Worm (Caenorhabditis elegans): ENCODE measurements around the gene spp-13.
A peak's percentile ranks its signal among the peaks of the same experiment; 100 is the strongest.

Gene spp-13

ce11 chrX:8381651-8382050 lies 36.7 kb downstream of the spp-13 start:
- TF ChIP-seq nhr-77 (tag; optimal IDR thresholded peaks at IDR 0.05) (no peak), R02D3.7 (tag; optimal IDR thresholded peaks at IDR 0.05) (no peak), ama-1 (optimal IDR thresholded peaks at IDR 0.05) (no peak), nhr-28 (tag; optimal IDR thresholded peaks at IDR 0.05) (no peak), ceh-82 (tag; optimal IDR thresholded peaks at IDR 0.05) (no peak), lim-7 (GFP tag; IDR thresholded peaks at IDR 0.05) (peak; percentile 84), duxl-1 (tag; optimal IDR thresholded peaks at IDR 0.05; ENCODE audit: poor library complexity) (peak; percentile 32), madf-5 (GFP tag; IDR thresholded peaks at IDR 0.05) (peak; percentile 70 to 78; a peak in 3 of 4 replicates), egl-43 (GFP tag; IDR thresholded peaks at IDR 0.05) (no peak; the same call in 1 of the 2 replicates), nhr-237 (tag; optimal IDR thresholded peaks at IDR 0.05) (no peak), nhr-48 (tag; optimal IDR thresholded peaks at IDR 0.05) (no peak), lsy-2 (tag; optimal IDR thresholded peaks at IDR 0.05) (peak in 1 of 2 experiments; percentile 27), ceh-44 (GFP tag; IDR thresholded peaks at IDR 0.05) (peak; percentile 67; the same call in 1 of the 2 replicates), ceh-28 (tag; optimal IDR thresholded peaks at IDR 0.05) (no peak), vab-7 (GFP tag; IDR thresholded peaks at IDR 0.05) (peak; percentile 77), ceh-62 (tag; optimal IDR thresholded peaks at IDR 0.05) (no peak), cey-2 (tag; optimal IDR thresholded peaks at IDR 0.05; ENCODE audit: borderline replicate concordance, insufficient read depth) (no peak), ZK546.5 (tag; optimal IDR thresholded peaks at IDR 0.05) (no peak), ztf-11 (tag; optimal IDR thresholded peaks at IDR 0.05) (no peak), tag-97 (GFP tag; IDR thresholded peaks at IDR 0.05) (no peak), hmg-1.1 (GFP tag; IDR thresholded peaks at IDR 0.05) (no peak), nhr-6 (tag; optimal IDR thresholded peaks at IDR 0.05) (no peak), nhr-102 (tag; optimal IDR thresholded peaks at IDR 0.05) (peak; percentile 31), unc-39 (tag; optimal IDR thresholded peaks at IDR 0.05) (no peak), dve-1 (tag; optimal IDR thresholded peaks at IDR 0.05; ENCODE audit: insufficient read depth) (peak; percentile 3), Y48G9A.11 (GFP tag; IDR thresholded peaks at IDR 0.05) (peak; percentile 70), F37D6.2 (tag; optimal IDR thresholded peaks at IDR 0.05) (no peak), nhr-11 (tag; optimal IDR thresholded peaks at IDR 0.05) (no peak), spr-3 (GFP tag; optimal IDR thresholded peaks at IDR 0.05) (no peak), ztf-7 (tag; optimal IDR thresholded peaks at IDR 0.05) (no peak), daf-8 (GFP tag; IDR thresholded peaks at IDR 0.05) (no peak), lin-38 (GFP tag; IDR thresholded peaks at IDR 0.05) (peak; percentile 70), ces-1 (GFP tag; optimal IDR thresholded peaks at IDR 0.05) (no peak), zip-2 (tag; optimal IDR thresholded peaks at IDR 0.05) (no peak), ZK337.2 (GFP tag; IDR thresholded peaks at IDR 0.05) (peak; percentile 79), mxl-2 (GFP tag; conservative IDR thresholded peaks at IDR 0.05) (peak; percentile 66), daf-19 (GFP tag; conservative IDR thresholded peaks at IDR 0.05) (peak; percentile 57; the same call in 1 of the 2 replicates), F44E2.7 (GFP tag; IDR thresholded peaks at IDR 0.05) (peak; percentile 80; the same call in 1 of the 2 replicates), unc-130 (GFP tag; optimal IDR thresholded peaks at IDR 0.05) (peak; percentile 3), mdl-1 (tag; optimal IDR thresholded peaks at IDR 0.05) (no peak), arid-1 (GFP tag; conservative IDR thresholded peaks at IDR 0.05) (0 out of 2 replicates have a peak, but pooled peaks have one; percentile 30), ceh-32 (tag; optimal IDR thresholded peaks at IDR 0.05; ENCODE audit: poor library complexity) (no peak), gei-8 (GFP tag; optimal IDR thresholded peaks at IDR 0.05) (peak; percentile 29), nhr-25 (tag; optimal IDR thresholded peaks at IDR 0.05; ENCODE audit: borderline replicate concordance, insufficient read depth) (no peak), skn-1 (tag; optimal IDR thresholded peaks at IDR 0.05) (no peak), mdt-29 (GFP tag; IDR thresholded peaks at IDR 0.05) (no peak), zfp-3 (GFP tag; conservative IDR thresholded peaks at IDR 0.05) (0 out of 2 replicates have a peak, but pooled peaks have one; percentile 24), zfp-2 (tag; optimal IDR thresholded peaks at IDR 0.05) (no peak), tra-1 (GFP tag; IDR thresholded peaks at IDR 0.05) (peak; percentile 85), snpc-1.2 (GFP tag; IDR thresholded peaks at IDR 0.05) (peak; percentile 87), sdz-12 (GFP tag; optimal IDR thresholded peaks at IDR 0.05) (no peak)

All from whole organism, L4 larva.